Fruit fly (Drosophila melanogaster) whole organism, embryonic: Measurements from ENCODE around the gene senju.

Experiments used
- ATbp ChIP-seq: fragments of 200-800 bp; sonication (Bioruptor generic); optimal IDR thresholded peaks from 2 replicates; lab custom pipeline; 2017; ENCODE audit warnings: missing biosample characterization, mild to moderate bottlenecking, missing genetic modification characterization, missing genetic modification reagents
- Awh ChIP-seq: fragments of 200-800 bp; sonication (Bioruptor generic); IDR thresholded peaks from 2 replicates; pipeline ENCODE4, ENCODE4 v1.3.6; 2022; ENCODE audit warnings: missing biosample characterization, missing genetic modification characterization
- CG10267 ChIP-seq: fragments of 200-800 bp; sonication (Bioruptor generic); optimal IDR thresholded peaks from 2 replicates; lab custom pipeline; 2018; ENCODE audit warnings: missing biosample characterization, mild to moderate bottlenecking, missing genetic modification characterization, moderate library complexity
- CG10654 ChIP-seq: fragments of 200-800 bp; sonication (Bioruptor generic); optimal IDR thresholded peaks from 2 replicates; lab custom pipeline; 2016; ENCODE audit warnings: missing biosample characterization, missing genetic modification characterization
- CG11696 ChIP-seq: fragments of 200-800 bp; sonication (Bioruptor generic); IDR thresholded peaks from 2 replicates; pipeline ENCODE4 v1.3.6; 2022; ENCODE audit warnings: missing biosample characterization, missing genetic modification characterization
- CG12219 ChIP-seq: fragments of 200-800 bp; sonication (Bioruptor generic); optimal IDR thresholded peaks from 3 replicates; lab custom pipeline; 2018; ENCODE audit warnings: missing biosample characterization, mild to moderate bottlenecking, missing genetic modification characterization
- CG13123 ChIP-seq: fragments of 200-800 bp; sonication (Bioruptor generic); optimal IDR thresholded peaks from 2 replicates; lab custom pipeline; 2016; ENCODE audit warnings: missing biosample characterization, missing genetic modification characterization
- CG16863 ChIP-seq: fragments of 200-800 bp; sonication (Bioruptor generic); optimal IDR thresholded peaks from 3 replicates; lab custom pipeline; 2016; ENCODE audit warnings: missing biosample characterization, missing genetic modification characterization
- CG17359 ChIP-seq: fragments of 200-800 bp; sonication (Bioruptor generic); optimal IDR thresholded peaks from 3 replicates; lab custom pipeline; 2018; ENCODE audit warnings: missing biosample characterization, mild to moderate bottlenecking, missing genetic modification characterization, moderate library complexity
- CG2120 ChIP-seq: fragments of 200-800 bp; sonication (Bioruptor generic); optimal IDR thresholded peaks from 3 replicates; lab custom pipeline; 2016; ENCODE audit warnings: missing biosample characterization, missing genetic modification characterization
- CG4730 ChIP-seq: fragments of 200-800 bp; sonication (Bioruptor generic); IDR thresholded peaks from 2 replicates; pipeline ENCODE4 v1.3.6; 2022; ENCODE audit warnings: missing biosample characterization, missing genetic modification characterization
- CG6272 ChIP-seq: fragments of 200-800 bp; sonication (Bioruptor generic); IDR thresholded peaks from 2 replicates; pipeline ENCODE4 v1.3.6; 2022; ENCODE audit warnings: missing biosample characterization, missing genetic modification characterization
- CG9215 ChIP-seq: fragments of 200-800 bp; sonication (Bioruptor generic); IDR thresholded peaks from 2 replicates; pipeline ENCODE4 v1.3.6; 2022; ENCODE audit warnings: missing biosample characterization, missing genetic modification characterization
- CG9797 ChIP-seq: fragments of 200-800 bp; sonication (Bioruptor generic); optimal IDR thresholded peaks from 3 replicates; lab custom pipeline; 2018; ENCODE audit warnings: missing biosample characterization, mild to moderate bottlenecking, missing genetic modification characterization
- CHES-1-like ChIP-seq: fragments of 200-800 bp; sonication (Bioruptor generic); optimal IDR thresholded peaks from 2 replicates; lab custom pipeline; 2016; ENCODE audit warnings: missing biosample characterization, missing genetic modification characterization
- D19B ChIP-seq: fragments of 200-800 bp; sonication (Bioruptor generic); optimal IDR thresholded peaks from 2 replicates; lab custom pipeline; 2017; ENCODE audit warnings: missing biosample characterization, mild to moderate bottlenecking, missing genetic modification characterization
- Doc3 ChIP-seq: fragments of 200-800 bp; sonication (Bioruptor generic); IDR thresholded peaks from 3 replicates; pipeline ENCODE4 v1.3.6; 2022; ENCODE audit warnings: missing biosample characterization, missing genetic modification characterization; ENCODE audit not compliant: partially characterized antibody
- ERR ChIP-seq: fragments of 200-800 bp; sonication (Bioruptor generic); optimal IDR thresholded peaks from 2 replicates; lab custom pipeline; 2016; ENCODE audit warnings: missing biosample characterization, missing genetic modification characterization
- Ets97D ChIP-seq: fragments of 200-800 bp; sonication (Bioruptor generic); optimal IDR thresholded peaks from 3 replicates; lab custom pipeline; 2016; ENCODE audit warnings: missing biosample characterization, missing genetic modification characterization
- HHEX ChIP-seq: fragments of 200-800 bp; sonication (Bioruptor generic); optimal IDR thresholded peaks from 3 replicates; lab custom pipeline; 2017; ENCODE audit warnings: missing biosample characterization, mild to moderate bottlenecking, missing genetic modification characterization, missing genetic modification reagents
- Hand ChIP-seq: fragments of 200-800 bp; sonication (Bioruptor generic); optimal IDR thresholded peaks from 2 replicates; lab custom pipeline; 2017; ENCODE audit warnings: mild to moderate bottlenecking, missing biosample characterization, missing genetic modification reagents, missing genetic modification characterization
- Max ChIP-seq: fragments of 200-800 bp; sonication (Bioruptor generic); optimal IDR thresholded peaks from 2 replicates; lab custom pipeline; 2016; ENCODE audit warnings: missing biosample characterization, mild to moderate bottlenecking, missing genetic modification characterization
- NC2β ChIP-seq: fragments of 200-800 bp; sonication (Bioruptor generic); optimal IDR thresholded peaks from 2 replicates; lab custom pipeline; 2016; ENCODE audit warnings: missing biosample characterization, missing genetic modification characterization
- Oaz ChIP-seq: fragments of 200-800 bp; sonication (Bioruptor generic); IDR thresholded peaks from 2 replicates; pipeline ENCODE4 v1.3.6; 2022; ENCODE audit warnings: missing biosample characterization, missing genetic modification characterization
- Opbp ChIP-seq: fragments of 200-800 bp; sonication (Bioruptor generic); IDR thresholded peaks from 3 replicates; pipeline ENCODE4 v1.3.6; 2022; ENCODE audit warnings: missing biosample characterization, missing genetic modification characterization; ENCODE audit not compliant: partially characterized antibody
- Ravus ChIP-seq: fragments of 200-800 bp; sonication (Bioruptor generic); IDR thresholded peaks from 2 replicates; pipeline ENCODE4 v1.3.6; 2022; ENCODE audit warnings: missing biosample characterization, missing genetic modification characterization
- Xbp1 ChIP-seq: fragments of 200-800 bp; sonication (Bioruptor generic); optimal IDR thresholded peaks from 3 replicates; lab custom pipeline; 2016; ENCODE audit warnings: missing biosample characterization, mild to moderate bottlenecking, missing genetic modification characterization
- Xrp1 ChIP-seq: fragments of 200-800 bp; sonication (Bioruptor generic); IDR thresholded peaks from 2 replicates; pipeline ENCODE4 v1.3.6; 2022; ENCODE audit warnings: missing biosample characterization, missing genetic modification characterization
- amos ChIP-seq: fragments of 200-800 bp; sonication (Bioruptor generic); IDR thresholded peaks from 2 replicates; pipeline ENCODE4 v1.3.6; 2022; ENCODE audit warnings: missing biosample characterization, missing genetic modification characterization; ENCODE audit not compliant: partially characterized antibody
- ara ChIP-seq: fragments of 200-800 bp; sonication (Bioruptor generic); IDR thresholded peaks from 2 replicates; pipeline ENCODE4 v1.3.6; 2022; ENCODE audit warnings: missing biosample characterization, missing genetic modification characterization
- chm ChIP-seq: fragments of 200-800 bp; sonication (Bioruptor generic); IDR thresholded peaks from 2 replicates; pipeline ENCODE4 v1.3.6; 2022; ENCODE audit warnings: missing biosample characterization, missing genetic modification characterization
- dimm ChIP-seq: fragments of 200-800 bp; sonication (Bioruptor generic); IDR thresholded peaks from 2 replicates; pipeline ENCODE4 v1.3.6; 2022; ENCODE audit warnings: missing biosample characterization, missing genetic modification characterization
- fd3F ChIP-seq: fragments of 200-800 bp; sonication (Bioruptor generic); optimal IDR thresholded peaks from 2 replicates; lab custom pipeline; 2018; ENCODE audit warnings: missing biosample characterization, mild to moderate bottlenecking, missing genetic modification characterization, moderate library complexity
- gem ChIP-seq: fragments of 200-800 bp; sonication (Bioruptor generic); optimal IDR thresholded peaks from 2 replicates; lab custom pipeline; 2019; ENCODE audit warnings: missing biosample characterization, mild to moderate bottlenecking, missing genetic modification characterization, moderate library complexity
- insv ChIP-seq, 2 experiments: fragments of 200-800 bp; sonication (Bioruptor generic); optimal IDR thresholded peaks; 3 replicates each; lab custom pipeline; 2016 to 2018; ENCODE audit warnings: missing biosample characterization in 2 of 2, missing genetic modification characterization in 2 of 2
- luna ChIP-seq: fragments of 200-800 bp; sonication (Bioruptor generic); optimal IDR thresholded peaks from 2 replicates; lab custom pipeline; 2016; ENCODE audit warnings: missing biosample characterization, missing genetic modification characterization
- mam ChIP-seq: fragments of 200-800 bp; sonication (Bioruptor generic); optimal IDR thresholded peaks from 3 replicates; lab custom pipeline; 2016; ENCODE audit warnings: missing biosample characterization, missing genetic modification characterization
- nerfin-1 ChIP-seq: fragments of 200-800 bp; sonication (Bioruptor generic); optimal IDR thresholded peaks from 3 replicates; lab custom pipeline; 2019; ENCODE audit warnings: missing biosample characterization, mild to moderate bottlenecking, missing genetic modification characterization, moderate library complexity
- org-1 ChIP-seq: fragments of 200-800 bp; sonication (Bioruptor generic); optimal IDR thresholded peaks from 2 replicates; lab custom pipeline; 2017; ENCODE audit warnings: missing biosample characterization, missing genetic modification characterization
- pho ChIP-seq: fragments of 200-800 bp; sonication (Bioruptor generic); optimal IDR thresholded peaks from 2 replicates; lab custom pipeline; 2016; ENCODE audit warnings: missing biosample characterization, missing genetic modification characterization
- phol ChIP-seq: fragments of 200-800 bp; sonication (Bioruptor generic); optimal IDR thresholded peaks from 3 replicates; lab custom pipeline; 2018; ENCODE audit warnings: missing biosample characterization, mild to moderate bottlenecking, missing genetic modification characterization, moderate library complexity
- pnt ChIP-seq: fragments of 200-800 bp; sonication (Bioruptor generic); optimal IDR thresholded peaks from 3 replicates; lab custom pipeline; 2016; ENCODE audit warnings: missing biosample characterization, missing genetic modification characterization
- schlank ChIP-seq: fragments of 200-800 bp; sonication (Bioruptor generic); optimal IDR thresholded peaks from 2 replicates; lab custom pipeline; 2018; ENCODE audit warnings: missing biosample characterization, mild to moderate bottlenecking, missing genetic modification characterization
- sima ChIP-seq: fragments of 200-800 bp; sonication (Bioruptor generic); optimal IDR thresholded peaks from 2 replicates; lab custom pipeline; 2016; ENCODE audit warnings: missing biosample characterization, missing genetic modification characterization
- sna ChIP-seq: fragments of 200-800 bp; sonication (Bioruptor generic); IDR thresholded peaks from 2 replicates; pipeline ENCODE4 v1.3.6; 2022; ENCODE audit warnings: missing biosample characterization, missing genetic modification characterization; ENCODE audit not compliant: partially characterized antibody
- stwl ChIP-seq: fragments of 200-800 bp; sonication (Bioruptor generic); optimal IDR thresholded peaks from 3 replicates; lab custom pipeline; 2018; ENCODE audit warnings: missing biosample characterization, mild to moderate bottlenecking, missing genetic modification characterization, moderate library complexity
- twi ChIP-seq: fragments of 200-800 bp; optimal IDR thresholded peaks from 2 replicates; lab custom pipeline; 2019; ENCODE audit warnings: missing biosample characterization, mild to moderate bottlenecking, missing genetic modification characterization, moderate library complexity
- usp ChIP-seq: fragments of >200 bp; optimal IDR thresholded peaks from 2 replicates; lab custom pipeline; 2017; ENCODE audit warnings: missing biosample characterization, missing genetic modification characterization
- vvl ChIP-seq: fragments of 200-800 bp; sonication (Bioruptor generic); IDR thresholded peaks from 2 replicates; pipeline ENCODE4 v1.3.6; 2022; ENCODE audit warnings: missing biosample characterization, missing genetic modification characterization
- yki ChIP-seq: fragments of >200 bp; optimal IDR thresholded peaks from 3 replicates; lab custom pipeline; 2018

senju gene

DNA sequence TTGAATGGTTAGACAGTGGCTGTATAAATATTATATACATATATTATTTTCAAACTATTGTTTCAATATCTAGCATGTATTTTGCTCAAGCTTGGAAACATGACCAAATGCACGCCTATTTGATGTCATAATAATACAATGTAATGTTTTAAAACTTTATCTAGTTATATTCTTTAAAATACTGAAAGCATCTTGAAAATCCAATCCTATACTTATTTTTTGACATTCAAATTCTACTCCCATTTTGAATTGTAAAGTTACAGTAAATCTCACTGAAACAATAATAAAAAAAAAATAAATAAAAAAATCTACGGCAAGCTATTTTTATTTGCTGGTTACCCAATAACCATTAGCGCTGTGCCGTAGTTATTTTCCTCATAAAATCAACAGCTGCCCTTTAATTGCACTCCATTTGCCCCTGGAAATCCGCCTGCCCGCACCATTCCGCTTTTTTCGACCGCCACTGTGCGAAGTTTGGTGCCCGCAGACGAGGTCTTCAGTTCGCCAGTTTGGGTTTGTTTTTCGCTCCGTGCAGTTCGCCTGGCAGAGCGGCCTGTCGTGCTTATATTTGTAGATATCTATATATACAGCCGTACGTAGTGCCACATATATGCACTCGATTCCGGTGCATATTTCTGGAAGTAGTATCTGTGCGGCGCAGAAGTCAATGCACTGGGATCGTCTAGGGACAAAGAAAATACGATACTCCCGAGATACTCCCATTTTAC is 7.6 kb upstream of the senju start (continued):
- TF ChIP-seq mam (GFP tag; lab: Kevin White, UChicago) (peak; percentile 54), sima (GFP tag; lab: Kevin White, UChicago) (no peak), CG11696 (peak; percentile 41; the same call in 1 of the 2 replicates), CG17359 (tag; lab: Kevin White, UChicago) (peak; percentile 46), Max (GFP tag; lab: Kevin White, UChicago) (peak; percentile 42), D19B (peak; percentile 25), Ravus (GFP tag; lab: Robert Waterston, UW) (no peak), CG12219 (no peak), dimm (GFP tag; lab: Robert Waterston, UW) (peak; percentile 46), fd3F (peak; percentile 41), gem (tag; lab: Kevin White, UChicago) (peak; percentile 66), CG13123 (GFP tag; lab: Kevin White, UChicago) (no peak), Ets97D (no peak), stwl (tag; lab: Kevin White, UChicago) (no peak), pnt (GFP tag; lab: Kevin White, UChicago) (peak; percentile 22), pho (GFP tag; lab: Kevin White, UChicago) (no peak), amos (GFP tag; lab: Robert Waterston, UW) (no peak), CG10267 (tag; lab: Kevin White, UChicago) (peak; percentile 53), sna (GFP tag; lab: Robert Waterston, UW) (no peak), CHES-1-like (GFP tag; lab: Kevin White, UChicago) (no peak), schlank (no peak), CG6272 (GFP tag; lab: Robert Waterston, UW) (peak; percentile 69), Awh (GFP tag; lab: Robert Waterston, UW) (peak; percentile 65), NC2β (GFP tag; lab: Kevin White, UChicago) (no peak), org-1 (peak; percentile 29), Oaz (no peak), CG9797 (no peak), CG4730 (0 out of 2 replicates have a peak, but pooled peaks have one; percentile 14), usp (no peak), ATbp (peak; percentile 56), CG10654 (GFP tag; lab: Kevin White, UChicago) (peak; percentile 14), Xbp1 (peak; percentile 47), CG9215 (no peak), Xrp1 (peak; percentile 61), nerfin-1 (tag; lab: Kevin White, UChicago) (no peak), CG16863 (GFP tag; lab: Kevin White, UChicago) (peak; percentile 52), Hand (no peak), vvl (GFP tag; lab: Robert Waterston, UW) (peak; percentile 27; the same call in 1 of the 2 replicates), insv (GFP tag; optimal IDR thresholded peaks at IDR 0.05; lab: Kevin White, UChicago) (no peak), Doc3 (GFP tag; lab: Robert Waterston, UW) (no peak), luna (no peak), HHEX (GFP tag; lab: Kevin White, UChicago) (peak; percentile 69), chm (peak; percentile 52), yki (no peak), ara (GFP tag; lab: Robert Waterston, UW) (peak; percentile 53; the same call in 1 of the 2 replicates), phol (peak; percentile 65), ERR (GFP tag; lab: Kevin White, UChicago) (no peak), CG2120 (GFP tag; lab: Kevin White, UChicago) (peak; percentile 37), twi (tag; lab: Kevin White, UChicago) (no peak), Opbp (GFP tag; lab: Robert Waterston, UW) (0 out of 3 replicates have a peak, but pooled peaks have one; percentile 8)
